Worm (Caenorhabditis elegans) whole organism, young adult: ENCODE results near the gene C53C11.2.

Experiments
- rcor-1 ChIP-seq: fragments of 200-800 bp; sonication (Bioruptor generic); IDR thresholded peaks from 2 replicates; pipeline ENCODE4 v1.3.6; 2022; ENCODE audit warnings: missing genetic modification reagents, missing genetic modification characterization, missing compliant biosample characterization
- unc-130 ChIP-seq: sonication (generic microtip); optimal IDR thresholded peaks from 2 replicates; lab custom pipeline; 2016; ENCODE audit warnings: missing genetic modification reagents, missing genetic modification characterization, missing compliant biosample characterization

DNA sequence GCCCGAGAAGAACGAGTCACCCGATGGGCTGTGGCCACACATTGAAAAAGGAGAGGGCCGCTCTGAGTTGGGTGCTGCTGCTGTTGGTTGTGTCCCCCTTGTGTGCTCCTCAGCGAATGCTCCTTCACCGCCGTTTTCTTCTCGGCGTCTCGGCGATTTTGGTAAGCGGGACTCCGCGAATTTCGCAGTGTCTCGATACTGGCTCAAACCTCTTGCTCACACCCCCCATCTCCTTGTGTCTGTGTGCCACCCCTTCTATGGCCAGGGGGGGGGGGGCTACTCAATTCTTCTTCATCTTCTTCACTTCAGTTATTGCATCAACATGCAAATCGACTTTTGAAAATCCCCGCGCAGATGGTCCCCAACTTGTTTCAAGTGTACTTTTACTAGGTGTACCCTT lies 21.5 kb upstream of the C53C11.2 start:
- TF ChIP-seq unc-130: no peak
- TF ChIP-seq rcor-1: no peak
